Worm (Caenorhabditis elegans) whole organism, midembryonic: ENCODE results near the gene C50C3.1.

ENCODE experiments used
- T22C8.4 ChIP-seq: fragments of 200-800 bp; sonication (Bioruptor generic); IDR thresholded peaks from 2 replicates; pipeline ENCODE4 v1.3.6; 2022; ENCODE audit warnings: missing genetic modification characterization, missing compliant biosample characterization
- cog-1 ChIP-seq: sonication (generic microtip); optimal IDR thresholded peaks from 2 replicates; lab custom pipeline; 2016; ENCODE audit warnings: missing genetic modification characterization, missing compliant biosample characterization
- flt-1 ChIP-seq: fragments of 200-800 bp; sonication (Bioruptor generic); IDR thresholded peaks from 2 replicates; pipeline ENCODE4 v1.3.6; 2022; ENCODE audit warnings: missing genetic modification characterization, missing compliant biosample characterization
- klf-2 ChIP-seq: fragments of 200-800 bp; sonication (Bioruptor generic); conservative IDR thresholded peaks from 2 replicates; pipeline ENCODE4 v1.3.6; 2022; ENCODE audit warnings: missing genetic modification reagents, missing genetic modification characterization, missing compliant biosample characterization
- med-1 ChIP-seq: sonication (generic microtip); optimal IDR thresholded peaks from 2 replicates; lab custom pipeline; 2017; ENCODE audit warnings: missing genetic modification characterization, mild to moderate bottlenecking, missing compliant biosample characterization, antibody characterized with exemption, missing genetic modification reagents; ENCODE audit not compliant: insufficient read depth
- ref-1 ChIP-seq: fragments of 200-800 bp; sonication (Bioruptor generic); conservative IDR thresholded peaks from 2 replicates; pipeline ENCODE4 v1.3.6; 2022; ENCODE audit warnings: missing genetic modification reagents, missing genetic modification characterization, missing compliant biosample characterization
- tab-1 ChIP-seq: fragments of 200-800 bp; sonication (Bioruptor generic); IDR thresholded peaks from 2 replicates; pipeline ENCODE4 v1.3.6; 2022; ENCODE audit warnings: missing genetic modification characterization, missing compliant biosample characterization
- ztf-23 ChIP-seq: fragments of 200-800 bp; sonication (Bioruptor generic); IDR thresholded peaks from 2 replicates; pipeline ENCODE4 v1.3.6; 2022; ENCODE audit warnings: missing genetic modification reagents, missing genetic modification characterization, missing compliant biosample characterization
- ztf-29 ChIP-seq: fragments of 200-800 bp; sonication (Bioruptor generic); IDR thresholded peaks from 2 replicates; pipeline ENCODE4 v1.3.6; 2022; ENCODE audit warnings: missing genetic modification reagents, missing genetic modification characterization, missing compliant biosample characterization

Gene C50C3.1

ce11 chrIII:8240247-8240646 is 48.5 kb downstream of the C50C3.1 start:
- TF ChIP-seq tab-1 (GFP tag; lab: Robert Waterston, UW), result no peak
- TF ChIP-seq med-1, result no peak
- TF ChIP-seq ref-1 (GFP tag; lab: Robert Waterston, UW), result no peak
- no peak for TF ChIP-seq klf-2 (GFP tag; lab: Robert Waterston, UW)

ce11 chrIII:8240948-8241347 is 49.2 kb downstream of the C50C3.1 start:
- TF ChIP-seq klf-2 (GFP tag; lab: Robert Waterston, UW) (no peak), cog-1 (no peak), flt-1 (GFP tag; lab: Robert Waterston, UW) (no peak), T22C8.4 (GFP tag; lab: Robert Waterston, UW) (no peak), med-1 (no peak), tab-1 (GFP tag; lab: Robert Waterston, UW) (no peak), ztf-29 (GFP tag; lab: Robert Waterston, UW) (no peak), ztf-23 (GFP tag; lab: Robert Waterston, UW) (no peak), ref-1 (GFP tag; lab: Robert Waterston, UW) (no peak)

DNA sequence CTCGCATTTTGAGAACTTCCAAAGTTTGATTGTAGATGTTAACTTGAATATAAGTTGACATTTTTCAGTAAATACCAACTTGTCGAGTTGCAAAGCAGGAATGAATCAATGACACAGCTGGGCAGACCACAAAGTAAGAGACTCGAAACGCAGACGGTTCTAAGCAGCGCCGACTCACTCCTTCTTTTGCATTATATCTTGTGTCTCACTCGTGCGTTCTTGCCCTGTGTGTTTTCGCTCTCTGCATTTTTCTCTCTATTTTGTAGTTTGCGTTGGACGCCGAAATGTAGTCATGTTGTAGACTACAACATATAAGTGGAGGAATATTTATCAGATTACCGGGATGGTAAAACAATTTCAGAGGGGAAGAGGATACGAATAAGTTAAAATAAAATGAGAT is 51.0 kb downstream of the C50C3.1 start, which contains the start of gene C02F5.12:
Gene C02F5.12 (minus strand): TSS at position 221 of the 400 bp plus-strand sequence.
- no peak for TF ChIP-seq med-1
